Worm (Caenorhabditis elegans) whole organism, L1 larva: ENCODE results near the gene hmg-1.2.

Experiments used
- Y116A8C.19 ChIP-seq: sonication (generic microtip); optimal IDR thresholded peaks from 2 replicates; lab custom pipeline; 2016; ENCODE audit warnings: missing compliant biosample characterization, missing genetic modification characterization, borderline replicate concordance
- dsc-1 ChIP-seq: sonication (generic microtip); optimal IDR thresholded peaks from 2 replicates; lab custom pipeline; 2016; ENCODE audit warnings: mild to moderate bottlenecking, missing genetic modification characterization, missing compliant biosample characterization
- grh-1 ChIP-seq: fragments of 200-800 bp; sonication (Bioruptor generic); IDR thresholded peaks from 2 replicates; pipeline ENCODE4 v1.3.6; 2022; ENCODE audit warnings: missing genetic modification reagents, missing genetic modification characterization, missing compliant biosample characterization
- hlh-4 ChIP-seq: sonication (generic microtip); optimal IDR thresholded peaks from 2 replicates; lab custom pipeline; 2016; ENCODE audit warnings: mild to moderate bottlenecking, missing genetic modification characterization, missing compliant biosample characterization
- lin-39 ChIP-seq: fragments of 150-350 bp; optimal IDR thresholded peaks from 2 replicates; lab custom pipeline; 2014; ENCODE audit warnings: missing biosample characterization, missing genetic modification reagents, missing genetic modification characterization
- mdl-1 ChIP-seq, 2 experiments: fragments of 150-350 bp; optimal IDR thresholded peaks; 2 replicates each; lab custom pipeline; 2014 to 2017; ENCODE audit warnings: missing biosample characterization in 2 of 2, missing genetic modification characterization in 2 of 2, inconsistent platforms in 1 of 2
- nhr-237 ChIP-seq: fragments of 150-350 bp; optimal IDR thresholded peaks from 2 replicates; lab custom pipeline; 2014; ENCODE audit warnings: missing biosample characterization, missing genetic modification characterization
- skn-1 ChIP-seq: fragments of 150-350 bp; optimal IDR thresholded peaks from 2 replicates; lab custom pipeline; 2014; ENCODE audit warnings: missing biosample characterization, missing genetic modification characterization
- snpc-4 ChIP-seq: fragments of 150-350 bp; optimal IDR thresholded peaks from 2 replicates; lab custom pipeline; 2014; ENCODE audit warnings: missing biosample characterization, missing genetic modification characterization
- unc-62 ChIP-seq: fragments of 150-350 bp; optimal IDR thresholded peaks from 2 replicates; lab custom pipeline; 2014; ENCODE audit warnings: missing biosample characterization, missing genetic modification reagents, missing genetic modification characterization
- vab-15 ChIP-seq: sonication (generic microtip); optimal IDR thresholded peaks from 2 replicates; lab custom pipeline; 2017; ENCODE audit warnings: missing genotype, mild to moderate bottlenecking, missing genetic modification characterization, missing compliant biosample characterization

DNA sequence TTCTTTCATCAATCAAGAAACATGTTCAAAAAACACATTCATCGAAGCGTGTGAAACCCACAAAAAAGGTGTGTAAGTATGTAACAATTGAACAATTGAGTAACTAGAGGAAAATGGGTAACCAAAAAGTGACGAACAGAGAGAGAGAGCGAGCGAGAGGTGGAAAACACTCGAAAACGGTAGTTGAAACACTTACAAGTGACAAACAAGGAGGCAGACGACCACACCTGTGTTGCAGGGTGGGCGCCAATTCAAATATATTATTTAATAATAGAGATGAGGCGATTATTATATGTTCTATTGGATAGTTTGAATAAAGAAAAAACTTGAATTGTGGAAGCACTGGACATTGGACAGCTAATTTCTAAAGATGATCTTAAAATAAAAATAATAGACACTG lies 9.2 kb downstream of the hmg-1.2 start:
- TF ChIP-seq mdl-1 (tag; optimal IDR thresholded peaks at IDR 0.05; lab: Kevin White, UChicago) (no peak), skn-1 (tag; lab: Kevin White, UChicago) (no peak), grh-1 (no peak), dsc-1 (tag; lab: Kevin White, UChicago) (no peak), nhr-237 (tag; lab: Kevin White, UChicago) (no peak), hlh-4 (tag; lab: Kevin White, UChicago) (no peak), snpc-4 (tag; lab: Kevin White, UChicago) (no peak), lin-39 (no peak), vab-15 (tag; lab: Kevin White, UChicago) (no peak), Y116A8C.19 (tag; lab: Kevin White, UChicago) (no peak), unc-62 (GFP tag; lab: Kevin White, UChicago) (no peak)
